Fruit fly (Drosophila melanogaster) whole organism, wandering third instar larva: Measurements from ENCODE around the gene CG14515.
A peak's percentile ranks its signal among the peaks of the same experiment; 100 is the strongest.

Source experiments
- Abd-B ChIP-seq: fragments of >200 bp; optimal IDR thresholded peaks from 2 replicates; lab custom pipeline; 2017; ENCODE audit warnings: missing biosample characterization, missing genetic modification characterization
- CG32264 ChIP-seq: fragments of 200-800 bp; sonication (Bioruptor generic); optimal IDR thresholded peaks from 2 replicates; lab custom pipeline; 2016; ENCODE audit warnings: missing biosample characterization, missing genetic modification characterization
- CG9705 ChIP-seq: fragments of 200-800 bp; sonication (Bioruptor generic); optimal IDR thresholded peaks from 2 replicates; lab custom pipeline; 2018; ENCODE audit warnings: missing biosample characterization, mild to moderate bottlenecking, missing genetic modification characterization
- CrebA ChIP-seq: fragments of 200-800 bp; sonication (Bioruptor generic); optimal IDR thresholded peaks from 2 replicates; lab custom pipeline; 2016; ENCODE audit warnings: missing biosample characterization, mild to moderate bottlenecking, missing genetic modification characterization, borderline replicate concordance
- Dfd ChIP-seq: fragments of >200 bp; optimal IDR thresholded peaks from 2 replicates; lab custom pipeline; 2017; ENCODE audit warnings: missing biosample characterization, missing genetic modification characterization
- Dif ChIP-seq: fragments of 200-275, 200-300 bp; sonication (Bioruptor generic); optimal IDR thresholded peaks from 2 replicates; lab custom pipeline; 2018; ENCODE audit warnings: missing biosample characterization, missing genetic modification characterization; ENCODE audit not compliant: partially characterized antibody
- GATAd ChIP-seq: sonication (Bioruptor generic); optimal IDR thresholded peaks from 2 replicates; lab custom pipeline; 2016; ENCODE audit warnings: missing biosample characterization, missing genetic modification characterization
- HLH106 ChIP-seq: fragments of 200-800 bp; optimal IDR thresholded peaks from 3 replicates; lab custom pipeline; 2019; ENCODE audit warnings: missing biosample characterization, mild to moderate bottlenecking, missing genetic modification characterization, moderate library complexity
- Hnf4 ChIP-seq: fragments of 200-800 bp; sonication (Bioruptor generic); optimal IDR thresholded peaks from 2 replicates; lab custom pipeline; 2016; ENCODE audit warnings: missing biosample characterization, mild to moderate bottlenecking, missing genetic modification characterization
- Hr78 ChIP-seq: fragments of >200 bp; optimal IDR thresholded peaks from 2 replicates; lab custom pipeline; 2017; ENCODE audit warnings: missing biosample characterization, missing genetic modification characterization
- Hr83 ChIP-seq: fragments of 200-300 bp; sonication (Bioruptor generic); optimal IDR thresholded peaks from 2 replicates; lab custom pipeline; 2016; ENCODE audit warnings: missing biosample characterization, mild to moderate bottlenecking, missing genetic modification characterization, moderate library complexity; ENCODE audit not compliant: poor library complexity, severe bottlenecking
- Myc ChIP-seq: fragments of >200 bp; optimal IDR thresholded peaks from 2 replicates; lab custom pipeline; 2017
- N ChIP-seq: fragments of >200 bp; optimal IDR thresholded peaks from 2 replicates; lab custom pipeline; 2018; ENCODE audit warnings: missing biosample characterization, missing external identifiers, missing genetic modification characterization
- OdsH ChIP-seq: fragments of 200-800 bp; sonication (Bioruptor generic); optimal IDR thresholded peaks from 2 replicates; lab custom pipeline; 2016; ENCODE audit warnings: missing biosample characterization, mild to moderate bottlenecking, missing genetic modification characterization
- Rel ChIP-seq, 2 experiments: fragments of 200-800 bp; sonication (Bioruptor generic) in 1 of 2; optimal IDR thresholded peaks; 2 replicates in 1 of 2; 3 replicates in 1 of 2; lab custom pipeline; 2016 to 2019; ENCODE audit warnings: mild to moderate bottlenecking in 2 of 2, missing biosample characterization in 2 of 2, missing genetic modification characterization in 2 of 2, moderate library complexity in 1 of 2
- Sp1 ChIP-seq: fragments of 200-800 bp; sonication (Bioruptor generic); optimal IDR thresholded peaks from 3 replicates; lab custom pipeline; 2019; ENCODE audit warnings: missing biosample characterization, mild to moderate bottlenecking, missing genetic modification characterization, moderate library complexity
- Vsx2 ChIP-seq: fragments of 200-300, 225-300 bp; sonication (Bioruptor generic); optimal IDR thresholded peaks from 2 replicates; lab custom pipeline; 2018; ENCODE audit warnings: missing biosample characterization, missing genetic modification characterization; ENCODE audit not compliant: partially characterized antibody
- br ChIP-seq: fragments of 200-800 bp; sonication (Bioruptor generic); optimal IDR thresholded peaks from 2 replicates; lab custom pipeline; 2016; ENCODE audit warnings: missing biosample characterization, missing genetic modification characterization
- brk ChIP-seq: fragments of 200-800 bp; sonication (Bioruptor generic); optimal IDR thresholded peaks from 2 replicates; lab custom pipeline; 2016; ENCODE audit warnings: missing biosample characterization, mild to moderate bottlenecking, missing genetic modification characterization
- dl ChIP-seq, 2 experiments: fragments of 175-275, 200-275 bp in 1 of 2; fragments of 200-275 bp in 1 of 2; sonication (Bioruptor generic); optimal IDR thresholded peaks; lab custom pipeline; 2018; ENCODE audit warnings: mild to moderate bottlenecking in 2 of 2, missing biosample characterization in 2 of 2, missing genetic modification characterization in 2 of 2, moderate library complexity in 2 of 2; ENCODE audit not compliant: partially characterized antibody in 2 of 2, insufficient read depth in 1 of 2
- dmrt93B ChIP-seq: fragments of 200-800 bp; sonication (Bioruptor generic); optimal IDR thresholded peaks from 2 replicates; lab custom pipeline; 2018; ENCODE audit warnings: missing biosample characterization, mild to moderate bottlenecking, missing genetic modification characterization
- dsf ChIP-seq: sonication (Bioruptor generic); optimal IDR thresholded peaks from 2 replicates; lab custom pipeline; 2016; ENCODE audit warnings: missing biosample characterization, missing genetic modification characterization, borderline replicate concordance
- ey ChIP-seq: fragments of 200-800 bp; sonication (Bioruptor generic); optimal IDR thresholded peaks from 2 replicates; lab custom pipeline; 2016; ENCODE audit warnings: missing biosample characterization, missing genetic modification characterization
- foxo ChIP-seq, 2 experiments: fragments of 200-800 bp; sonication (Bioruptor generic); optimal IDR thresholded peaks; 2 replicates in 1 of 2; 3 replicates in 1 of 2; lab custom pipeline; 2016 to 2017; ENCODE audit warnings: missing biosample characterization in 2 of 2, missing genetic modification characterization in 2 of 2
- fru ChIP-seq: fragments of 200-800 bp; sonication (Bioruptor generic); optimal IDR thresholded peaks from 3 replicates; lab custom pipeline; 2016; ENCODE audit warnings: missing biosample characterization, mild to moderate bottlenecking, missing genetic modification characterization
- h ChIP-seq: fragments of 200-800 bp; sonication (Bioruptor generic); optimal IDR thresholded peaks from 3 replicates; lab custom pipeline; 2016; ENCODE audit warnings: missing biosample characterization, mild to moderate bottlenecking, missing genetic modification characterization
- jim ChIP-seq: fragments of 175-275, 200-325 bp; sonication (Bioruptor generic); optimal IDR thresholded peaks from 2 replicates; lab custom pipeline; 2016; ENCODE audit warnings: missing biosample characterization, mild to moderate bottlenecking, missing genetic modification characterization
- lola ChIP-seq: fragments of >200 bp; optimal IDR thresholded peaks from 2 replicates; lab custom pipeline; 2017; ENCODE audit warnings: missing biosample characterization, missing genetic modification characterization
- pan ChIP-seq: fragments of >200 bp; optimal IDR thresholded peaks from 2 replicates; lab custom pipeline; 2017
- psq ChIP-seq: fragments of 200-800 bp; sonication (Bioruptor generic); optimal IDR thresholded peaks from 3 replicates; lab custom pipeline; 2017; ENCODE audit warnings: missing biosample characterization, mild to moderate bottlenecking, missing genetic modification characterization, moderate library complexity
- rgr ChIP-seq: fragments of 200-800 bp; sonication (Bioruptor generic); optimal IDR thresholded peaks from 3 replicates; lab custom pipeline; 2016; ENCODE audit warnings: missing biosample characterization, mild to moderate bottlenecking, missing genetic modification characterization
- sage ChIP-seq: fragments of 200-800 bp; sonication (Bioruptor generic); optimal IDR thresholded peaks from 2 replicates; lab custom pipeline; 2016; ENCODE audit warnings: missing biosample characterization, mild to moderate bottlenecking, missing genetic modification characterization
- sv ChIP-seq: fragments of 200-800 bp; sonication (Bioruptor generic); optimal IDR thresholded peaks from 3 replicates; lab custom pipeline; 2016; ENCODE audit warnings: missing biosample characterization, missing genetic modification characterization
- tai ChIP-seq: sonication (Bioruptor generic); optimal IDR thresholded peaks from 2 replicates; lab custom pipeline; 2016; ENCODE audit warnings: missing biosample characterization, missing genetic modification characterization
- usp ChIP-seq: fragments of >200 bp; optimal IDR thresholded peaks from 2 replicates; lab custom pipeline; 2017; ENCODE audit warnings: missing biosample characterization, missing genetic modification characterization
- woc ChIP-seq: sonication (Bioruptor generic); optimal IDR thresholded peaks from 2 replicates; lab custom pipeline; 2016; ENCODE audit warnings: missing biosample characterization, mild to moderate bottlenecking, missing genetic modification characterization

Gene CG14515

dm6 chr3R:29159620-29160019 lies 37.7 kb upstream of the CG14515 start:
- no peak for TF ChIP-seq Rel (GFP tag; optimal IDR thresholded peaks at IDR 0.05; lab: Kevin White, UChicago)
- peak; percentile 85 for TF ChIP-seq Rel (tag; optimal IDR thresholded peaks at IDR 0.05; lab: Kevin White, UChicago)
- TF ChIP-seq dl (GFP tag; optimal IDR thresholded peaks at IDR 0.05; lab: Kevin White, UChicago; ENCODE audit: insufficient read depth in 1 of 2, partially characterized antibody in 2 of 2): no peak
- TF ChIP-seq, all 38 proteins: peak for 1

dm6 chr3R:29164930-29165693 lies 32.2 kb upstream of the CG14515 start, which contains the start of gene CG11898:
CG11898 (plus strand) TSS chr3R:29165643.
- TF ChIP-seq usp (GFP tag; lab: Kevin White, UChicago) (no peak), sv (no peak), Abd-B (GFP tag; lab: Kevin White, UChicago) (no peak), ey (GFP tag; lab: Kevin White, UChicago) (peak; percentile 54), foxo (GFP tag; optimal IDR thresholded peaks at IDR 0.05; lab: Kevin White, UChicago) (peak in 1 of 2 experiments; percentile 62), woc (no peak), tai (no peak), h (GFP tag; lab: Kevin White, UChicago) (peak; percentile 78), dmrt93B (GFP tag; lab: Kevin White, UChicago) (no peak), sage (GFP tag; lab: Kevin White, UChicago) (no peak), br (GFP tag; lab: Kevin White, UChicago) (peak; percentile 67), Sp1 (GFP tag; lab: Kevin White, UChicago) (no peak), Vsx2 (GFP tag; lab: Kevin White, UChicago) (no peak), fru (GFP tag; lab: Kevin White, UChicago) (peak; percentile 77), OdsH (peak; percentile 35), dsf (no peak), rgr (GFP tag; lab: Kevin White, UChicago) (peak; percentile 64), lola (GFP tag; lab: Kevin White, UChicago) (no peak), dl (GFP tag; optimal IDR thresholded peaks at IDR 0.05; lab: Kevin White, UChicago; ENCODE audit: insufficient read depth in 1 of 2, partially characterized antibody in 2 of 2) (no peak), HLH106 (tag; lab: Kevin White, UChicago) (peak; percentile 40), Rel (GFP tag; optimal IDR thresholded peaks at IDR 0.05; lab: Kevin White, UChicago) (no peak), Rel (tag; optimal IDR thresholded peaks at IDR 0.05; lab: Kevin White, UChicago) (no peak), N (GFP tag; lab: Kevin White, UChicago) (no peak), CG9705 (GFP tag; lab: Kevin White, UChicago) (no peak), psq (peak; percentile 16), GATAd (GFP tag; lab: Kevin White, UChicago) (no peak), pan (lab: Kevin White, UChicago) (no peak), CrebA (no peak), Hr83 (no peak), jim (GFP tag; lab: Kevin White, UChicago) (no peak), Myc (no peak), brk (GFP tag; lab: Kevin White, UChicago) (no peak)

- TF ChIP-seq Myc (no peak), CG32264 (GFP tag; lab: Kevin White, UChicago) (no peak), CG9705 (GFP tag; lab: Kevin White, UChicago) (no peak), Hnf4 (GFP tag; lab: Kevin White, UChicago) (no peak), tai (no peak), fru (GFP tag; lab: Kevin White, UChicago) (no peak), Dif (GFP tag; lab: Kevin White, UChicago) (no peak), Dfd (GFP tag; lab: Kevin White, UChicago) (no peak), Hr78 (no peak), OdsH (no peak)
- TF ChIP-seq, all 38 proteins: peak for 0
These were observed 6.4 kb upstream of the CG14515 start for dm6 chr3R:29190984-29191383.
